Worm (Caenorhabditis elegans) whole organism, L4 larva: ENCODE results near the gene nspe-5.

ENCODE experiments used
- F44E2.7 ChIP-seq: fragments of 200-800 bp; sonication (Bioruptor generic); IDR thresholded peaks from 2 replicates; pipeline ENCODE4 v2.1.2; 2022; ENCODE audit warnings: missing genetic modification characterization, missing compliant biosample characterization
- F49E8.2 ChIP-seq: sonication (generic microtip); optimal IDR thresholded peaks from 2 replicates; lab custom pipeline; 2016; ENCODE audit warnings: missing compliant biosample characterization, mild to moderate bottlenecking, missing genetic modification characterization, borderline replicate concordance
- ZK546.5 ChIP-seq, 2 experiments: sonication (generic microtip); optimal IDR thresholded peaks; 2 replicates each; lab custom pipeline; 2017; ENCODE audit warnings: missing biosample characterization in 2 of 2, missing genetic modification characterization in 2 of 2
- aly-2 ChIP-seq: sonication (generic microtip); optimal IDR thresholded peaks from 2 replicates; lab custom pipeline; 2018; ENCODE audit warnings: missing biosample characterization, missing genetic modification characterization
- ama-1 ChIP-seq: fragments of 150-350 bp; optimal IDR thresholded peaks from 2 replicates; lab custom pipeline; 2014; ENCODE audit warnings: inconsistent platforms, mixed read lengths
- arid-1 ChIP-seq: fragments of 200-800 bp; sonication (Bioruptor generic); conservative IDR thresholded peaks from 2 replicates; pipeline ENCODE4 v1.3.6; 2022; ENCODE audit warnings: missing genetic modification reagents, missing genetic modification characterization, missing compliant biosample characterization
- lin-39 ChIP-seq: fragments of 150-350 bp; optimal IDR thresholded peaks from 2 replicates; lab custom pipeline; 2014; ENCODE audit warnings: missing biosample characterization, missing genetic modification reagents, missing genetic modification characterization
- lsy-2 ChIP-seq, 2 experiments: fragments of 150-350 bp in 1 of 2; sonication (generic microtip) in 1 of 2; optimal IDR thresholded peaks; 2 replicates each; lab custom pipeline; 2014 to 2017; ENCODE audit warnings: missing biosample characterization in 2 of 2, missing genetic modification characterization in 2 of 2
- tra-1 ChIP-seq: fragments of 200-800 bp; sonication (Bioruptor generic); IDR thresholded peaks from 2 replicates; pipeline ENCODE4 v1.3.6; 2022; ENCODE audit warnings: missing genetic modification reagents, missing genetic modification characterization, missing compliant biosample characterization
- zip-11 ChIP-seq: fragments of 200-800 bp; sonication (Bioruptor generic); IDR thresholded peaks from 2 replicates; pipeline ENCODE4 v1.3.6; 2022; ENCODE audit warnings: missing genetic modification characterization, missing compliant biosample characterization

ce11 chrII:12625673-12626072 lies 3.0 kb upstream of the nspe-5 start:
- TF ChIP-seq F44E2.7 (GFP tag; lab: Robert Waterston, UW) (no peak), arid-1 (no peak), lin-39 (tag; lab: Kevin White, UChicago) (no peak), ZK546.5 (tag; optimal IDR thresholded peaks at IDR 0.05; lab: Kevin White, UChicago) (no peak), lsy-2 (tag; optimal IDR thresholded peaks at IDR 0.05; lab: Kevin White, UChicago) (no peak), tra-1 (GFP tag; lab: Robert Waterston, UW) (no peak), zip-11 (GFP tag; lab: Robert Waterston, UW) (no peak), ama-1 (no peak), F49E8.2 (tag; lab: Kevin White, UChicago) (no peak), aly-2 (no peak)
